Worm (Caenorhabditis elegans) whole organism, late embryonic: ENCODE measurements around the gene F13H10.3.
A peak's percentile ranks its signal among the peaks of the same experiment; 100 is the strongest.

Experiments used
- C08G9.2 ChIP-seq: sonication (generic microtip); optimal IDR thresholded peaks from 2 replicates; lab custom pipeline; 2016; ENCODE audit warnings: mild to moderate bottlenecking, missing genetic modification characterization, moderate library complexity, missing compliant biosample characterization
- F13H6.1 ChIP-seq: sonication (generic microtip); optimal IDR thresholded peaks from 2 replicates; lab custom pipeline; 2016; ENCODE audit warnings: missing genetic modification characterization, missing compliant biosample characterization
- K09A11.1 ChIP-seq: sonication (generic microtip); optimal IDR thresholded peaks from 2 replicates; lab custom pipeline; 2017; ENCODE audit warnings: antibody characterized with exemption, mild to moderate bottlenecking, missing genetic modification characterization, missing compliant biosample characterization; ENCODE audit not compliant: insufficient read depth
- T23F11.4 ChIP-seq: fragments of 200-800 bp; sonication (Bioruptor generic); optimal IDR thresholded peaks from 2 replicates; lab custom pipeline; 2018; ENCODE audit warnings: mild to moderate bottlenecking, missing genetic modification characterization, missing compliant biosample characterization
- Y22D7AL.16 ChIP-seq: sonication (generic microtip); optimal IDR thresholded peaks from 2 replicates; lab custom pipeline; 2016; ENCODE audit warnings: missing genetic modification characterization, missing compliant biosample characterization
- ama-1 ChIP-seq: fragments of 150-350 bp; optimal IDR thresholded peaks from 2 replicates; lab custom pipeline; 2014
- ceh-18 ChIP-seq: sonication (generic microtip); optimal IDR thresholded peaks from 2 replicates; lab custom pipeline; 2016; ENCODE audit warnings: missing genetic modification characterization, missing compliant biosample characterization
- ceh-19 ChIP-seq: fragments of 200-800 bp; sonication (Bioruptor generic); optimal IDR thresholded peaks from 2 replicates; lab custom pipeline; 2018; ENCODE audit warnings: mild to moderate bottlenecking, missing genetic modification characterization, missing compliant biosample characterization
- ceh-22 ChIP-seq: sonication (generic microtip); optimal IDR thresholded peaks from 2 replicates; lab custom pipeline; 2017; ENCODE audit warnings: missing biosample characterization, missing genetic modification characterization
- ceh-24 ChIP-seq: sonication (generic microtip); optimal IDR thresholded peaks from 2 replicates; lab custom pipeline; 2016; ENCODE audit warnings: mild to moderate bottlenecking, missing genetic modification characterization, missing compliant biosample characterization
- ceh-31 ChIP-seq: sonication (generic microtip); optimal IDR thresholded peaks from 2 replicates; lab custom pipeline; 2016; ENCODE audit warnings: missing genetic modification characterization, missing compliant biosample characterization
- ceh-34 ChIP-seq: sonication (generic microtip); optimal IDR thresholded peaks from 2 replicates; lab custom pipeline; 2016; ENCODE audit warnings: mild to moderate bottlenecking, missing genetic modification characterization, missing compliant biosample characterization
- ceh-45 ChIP-seq: fragments of 200-800 bp; sonication (Bioruptor generic); IDR thresholded peaks from 2 replicates; pipeline ENCODE4 v1.3.6; 2022; ENCODE audit warnings: missing genetic modification reagents, missing genetic modification characterization, missing compliant biosample characterization
- ceh-48 ChIP-seq: sonication (generic microtip); optimal IDR thresholded peaks from 2 replicates; lab custom pipeline; 2016; ENCODE audit warnings: missing genetic modification characterization, inconsistent platforms, missing compliant biosample characterization
- ceh-6 ChIP-seq: fragments of 200-800 bp; sonication (Bioruptor generic); optimal IDR thresholded peaks from 2 replicates; lab custom pipeline; 2018; ENCODE audit warnings: mild to moderate bottlenecking, missing genetic modification characterization, missing compliant biosample characterization
- ceh-9 ChIP-seq: sonication (generic microtip); optimal IDR thresholded peaks from 2 replicates; lab custom pipeline; 2016; ENCODE audit warnings: mild to moderate bottlenecking, missing genetic modification characterization, inconsistent platforms, missing compliant biosample characterization
- che-1 ChIP-seq: sonication (generic microtip); optimal IDR thresholded peaks from 2 replicates; lab custom pipeline; 2016; ENCODE audit warnings: mild to moderate bottlenecking, missing genetic modification characterization, missing compliant biosample characterization
- dmd-4 ChIP-seq: sonication (generic microtip); optimal IDR thresholded peaks from 2 replicates; lab custom pipeline; 2016; ENCODE audit warnings: borderline replicate concordance, missing genetic modification characterization, missing compliant biosample characterization
- dve-1 ChIP-seq: sonication (generic microtip); optimal IDR thresholded peaks from 2 replicates; lab custom pipeline; 2017; ENCODE audit warnings: antibody characterized with exemption, mild to moderate bottlenecking, missing genetic modification characterization, missing compliant biosample characterization
- elt-2 ChIP-seq: sonication (generic microtip); optimal IDR thresholded peaks from 2 replicates; lab custom pipeline; 2016; ENCODE audit warnings: missing genetic modification reagents, missing genetic modification characterization, missing compliant biosample characterization
- elt-4 ChIP-seq: sonication (generic microtip); optimal IDR thresholded peaks from 2 replicates; lab custom pipeline; 2016; ENCODE audit warnings: missing genetic modification characterization, missing compliant biosample characterization
- ets-4 ChIP-seq: sonication (generic microtip); optimal IDR thresholded peaks from 2 replicates; lab custom pipeline; 2016; ENCODE audit warnings: missing genetic modification characterization, missing compliant biosample characterization
- fax-1 ChIP-seq: sonication (generic microtip); optimal IDR thresholded peaks from 2 replicates; lab custom pipeline; 2016; ENCODE audit warnings: missing genotype, missing genetic modification characterization, missing compliant biosample characterization
- fkh-10 ChIP-seq: fragments of 150-350 bp; optimal IDR thresholded peaks from 2 replicates; lab custom pipeline; 2014; ENCODE audit warnings: missing biosample characterization, missing genetic modification reagents, missing genetic modification characterization
- fkh-6 ChIP-seq: sonication (generic microtip); optimal IDR thresholded peaks from 2 replicates; lab custom pipeline; 2016; ENCODE audit warnings: missing genetic modification characterization, missing compliant biosample characterization
- gmeb-2 ChIP-seq: sonication (generic microtip); optimal IDR thresholded peaks from 2 replicates; lab custom pipeline; 2016; ENCODE audit warnings: missing genetic modification characterization, inconsistent platforms, missing compliant biosample characterization
- hlh-13 ChIP-seq: fragments of 200-800 bp; sonication (Bioruptor generic); optimal IDR thresholded peaks from 2 replicates; lab custom pipeline; 2018; ENCODE audit warnings: mild to moderate bottlenecking, missing genetic modification characterization, missing compliant biosample characterization
- hlh-30 ChIP-seq: sonication (generic microtip); optimal IDR thresholded peaks from 2 replicates; lab custom pipeline; 2017; ENCODE audit warnings: antibody characterized with exemption, missing genetic modification characterization, missing compliant biosample characterization; ENCODE audit not compliant: insufficient read depth
- hlh-6 ChIP-seq: sonication (generic microtip); optimal IDR thresholded peaks from 2 replicates; lab custom pipeline; 2016; ENCODE audit warnings: missing genotype, missing genetic modification characterization, missing compliant biosample characterization
- lim-6 ChIP-seq: sonication (generic microtip); optimal IDR thresholded peaks from 2 replicates; lab custom pipeline; 2016; ENCODE audit warnings: missing genetic modification characterization, missing compliant biosample characterization
- mec-3 ChIP-seq: sonication (generic microtip); optimal IDR thresholded peaks from 2 replicates; lab custom pipeline; 2016; ENCODE audit warnings: borderline replicate concordance, missing genetic modification characterization, missing compliant biosample characterization
- nhr-11 ChIP-seq: fragments of 150-350 bp; optimal IDR thresholded peaks from 2 replicates; lab custom pipeline; 2014; ENCODE audit warnings: missing biosample characterization, missing genetic modification characterization
- nhr-232 ChIP-seq: sonication (generic microtip); optimal IDR thresholded peaks from 2 replicates; lab custom pipeline; 2016; ENCODE audit warnings: missing genetic modification characterization, missing compliant biosample characterization
- odd-2 ChIP-seq: sonication (generic microtip); optimal IDR thresholded peaks from 2 replicates; lab custom pipeline; 2017; ENCODE audit warnings: antibody characterized with exemption, mild to moderate bottlenecking, missing genetic modification characterization, missing compliant biosample characterization
- pat-9 ChIP-seq: fragments of 200-800 bp; sonication (Bioruptor generic); optimal IDR thresholded peaks from 2 replicates; lab custom pipeline; 2018; ENCODE audit warnings: mild to moderate bottlenecking, missing genetic modification characterization, moderate library complexity, missing compliant biosample characterization
- pax-1 ChIP-seq: fragments of 150-350 bp; optimal IDR thresholded peaks from 2 replicates; lab custom pipeline; 2014; ENCODE audit warnings: missing biosample characterization, missing genetic modification characterization
- pha-2 ChIP-seq: sonication (generic microtip); optimal IDR thresholded peaks from 2 replicates; lab custom pipeline; 2017; ENCODE audit warnings: mild to moderate bottlenecking, missing genetic modification characterization, missing compliant biosample characterization
- pha-4 ChIP-seq: fragments of 150-350 bp; optimal IDR thresholded peaks from 2 replicates; lab custom pipeline; 2018; ENCODE audit warnings: missing biosample characterization, missing genetic modification reagents, missing genetic modification characterization
- pqm-1 ChIP-seq: sonication (generic microtip); optimal IDR thresholded peaks from 2 replicates; lab custom pipeline; 2016; ENCODE audit warnings: missing genetic modification characterization, missing compliant biosample characterization
- pros-1 ChIP-seq: fragments of 150-350 bp; optimal IDR thresholded peaks from 2 replicates; lab custom pipeline; 2014; ENCODE audit warnings: missing biosample characterization, missing genetic modification reagents, missing genetic modification characterization
- rnt-1 ChIP-seq: sonication (generic microtip); optimal IDR thresholded peaks from 2 replicates; lab custom pipeline; 2016; ENCODE audit warnings: missing genetic modification characterization, missing compliant biosample characterization
- sdc-2 ChIP-seq: sonication (generic microtip); optimal IDR thresholded peaks from 2 replicates; lab custom pipeline; 2016; ENCODE audit warnings: missing genotype, missing genetic modification characterization, missing compliant biosample characterization
- sox-2 ChIP-seq: fragments of 200-800 bp; sonication (Bioruptor generic); IDR thresholded peaks from 2 replicates; pipeline ENCODE4 v1.3.6; 2022; ENCODE audit warnings: missing genetic modification reagents, missing genetic modification characterization, missing compliant biosample characterization
- sox-4 ChIP-seq: sonication (generic microtip); optimal IDR thresholded peaks from 2 replicates; lab custom pipeline; 2017; ENCODE audit warnings: mild to moderate bottlenecking, missing genetic modification characterization, inconsistent platforms, missing compliant biosample characterization
- tbx-2 ChIP-seq: sonication (generic microtip); optimal IDR thresholded peaks from 2 replicates; lab custom pipeline; 2016; ENCODE audit warnings: missing genetic modification characterization, missing compliant biosample characterization
- tbx-7 ChIP-seq: sonication (generic microtip); optimal IDR thresholded peaks from 2 replicates; lab custom pipeline; 2016; ENCODE audit warnings: missing genotype, missing genetic modification characterization, missing compliant biosample characterization
- ttx-3 ChIP-seq: sonication (generic microtip); optimal IDR thresholded peaks from 2 replicates; lab custom pipeline; 2016; ENCODE audit warnings: missing genetic modification reagents, missing genetic modification characterization, missing compliant biosample characterization
- unc-55 ChIP-seq: sonication (generic microtip); optimal IDR thresholded peaks from 2 replicates; lab custom pipeline; 2017; ENCODE audit warnings: missing biosample characterization, missing genetic modification reagents, missing genetic modification characterization
- ztf-16 ChIP-seq: sonication (generic microtip); optimal IDR thresholded peaks from 2 replicates; lab custom pipeline; 2017; ENCODE audit warnings: missing genetic modification characterization, missing compliant biosample characterization

The F13H10.3 gene

DNA sequence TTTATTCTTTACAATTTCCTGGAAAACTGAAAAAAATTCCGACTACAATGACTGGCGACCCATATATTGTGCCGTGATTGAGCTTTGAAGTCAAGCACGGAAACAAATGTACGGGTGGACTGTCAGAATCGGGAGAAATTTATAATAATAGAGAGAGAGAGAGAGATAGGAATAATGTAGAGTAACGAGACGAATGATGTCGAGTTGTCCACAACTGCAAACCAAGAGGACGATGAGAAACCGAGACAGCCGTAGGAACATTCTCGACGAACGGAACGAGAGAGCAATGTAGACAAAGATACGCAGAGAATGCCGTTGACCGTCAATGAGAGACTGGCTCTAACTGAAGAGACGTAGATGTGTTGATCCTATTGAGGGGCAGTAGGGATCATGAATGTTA, 11.8 kb upstream of the F13H10.3 start (continued):
- TF ChIP-seq T23F11.4 (GFP tag; lab: Kevin White, UChicago) (peak; percentile 11), ama-1 (peak; percentile 69), elt-2 (tag; lab: Kevin White, UChicago) (peak; percentile 21), sdc-2 (tag; lab: Kevin White, UChicago) (no peak), ceh-18 (tag; lab: Kevin White, UChicago) (no peak), Y22D7AL.16 (tag; lab: Kevin White, UChicago) (no peak), hlh-6 (tag; lab: Kevin White, UChicago) (no peak), ets-4 (peak; percentile 33), ceh-48 (no peak), dve-1 (tag; lab: Kevin White, UChicago) (peak; percentile 6), pha-2 (no peak), pros-1 (tag; lab: Kevin White, UChicago) (peak; percentile 77), fkh-10 (no peak), gmeb-2 (tag; lab: Kevin White, UChicago) (no peak), sox-4 (no peak), che-1 (tag; lab: Kevin White, UChicago) (no peak), pax-1 (tag; lab: Kevin White, UChicago) (peak; percentile 77), F13H6.1 (tag; lab: Kevin White, UChicago) (no peak), ceh-45 (GFP tag; lab: Robert Waterston, UW) (no peak), mec-3 (tag; lab: Kevin White, UChicago) (no peak), unc-55 (peak; percentile 92), pat-9 (tag; lab: Kevin White, UChicago) (no peak), ttx-3 (tag; lab: Kevin White, UChicago) (peak; percentile 20), ceh-9 (no peak), ceh-24 (no peak), nhr-232 (tag; lab: Kevin White, UChicago) (no peak), pha-4 (tag; lab: Kevin White, UChicago) (no peak), rnt-1 (tag; lab: Kevin White, UChicago) (peak; percentile 68), fkh-6 (tag; lab: Kevin White, UChicago) (no peak), tbx-7 (no peak), ceh-6 (no peak), ceh-34 (tag; lab: Kevin White, UChicago) (peak; percentile 51), ztf-16 (peak; percentile 30), ceh-22 (tag; lab: Kevin White, UChicago) (no peak)

DNA sequence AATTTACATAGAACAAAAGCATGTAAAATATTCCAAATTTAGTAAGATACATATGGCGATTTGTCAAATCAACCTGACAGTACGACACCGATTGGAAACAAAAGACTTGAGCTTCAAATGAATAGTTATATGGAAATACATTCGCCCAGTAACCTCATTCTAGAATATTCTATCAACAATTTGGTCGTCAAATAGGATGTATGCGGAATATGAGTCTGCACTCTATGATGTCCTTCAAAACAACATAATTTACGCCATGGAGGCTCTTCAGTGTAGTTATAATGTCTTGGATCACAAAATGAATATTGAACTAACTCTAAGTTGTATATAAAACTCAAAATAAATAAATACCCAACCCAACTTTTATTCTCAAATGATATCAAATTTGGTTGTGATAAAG, 10.9 kb upstream of the F13H10.3 start:
- TF ChIP-seq pha-2 (no peak), unc-55 (peak; percentile 6)

DNA sequence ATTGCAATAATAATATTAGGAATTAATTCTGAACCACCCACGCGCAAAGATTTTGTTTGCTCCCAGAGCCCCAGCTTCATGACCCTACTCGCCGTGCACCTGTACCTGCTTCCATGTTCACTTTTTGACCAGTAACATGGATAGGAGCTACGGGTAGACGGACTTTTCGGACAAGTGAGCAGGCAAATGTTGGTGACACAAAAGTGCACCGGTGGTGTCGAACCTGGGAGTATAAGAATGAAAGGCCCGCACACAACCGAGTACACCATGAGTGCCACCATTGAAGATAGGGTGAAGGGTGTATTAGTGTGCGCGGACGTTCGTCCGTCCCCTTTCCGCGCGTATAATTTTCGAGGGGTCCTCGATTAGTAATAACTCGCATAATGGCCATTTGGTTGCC, 10.2 kb upstream of the F13H10.3 start:
- TF ChIP-seq nhr-232 (tag; lab: Kevin White, UChicago) (peak; percentile 98), fkh-6 (tag; lab: Kevin White, UChicago) (peak; percentile 96), ceh-18 (tag; lab: Kevin White, UChicago) (peak; percentile 87), T23F11.4 (GFP tag; lab: Kevin White, UChicago) (peak; percentile 98), odd-2 (peak; percentile 84), pqm-1 (peak; percentile 77), K09A11.1 (tag; lab: Kevin White, UChicago) (peak; percentile 94), hlh-13 (peak; percentile 98), pha-4 (tag; lab: Kevin White, UChicago) (no peak), ceh-48 (peak; percentile 97), fax-1 (tag; lab: Kevin White, UChicago) (peak; percentile 99), C08G9.2 (tag; lab: Kevin White, UChicago) (peak; percentile 92), dmd-4 (peak; percentile 97), ztf-16 (peak; percentile 99), rnt-1 (tag; lab: Kevin White, UChicago) (peak; percentile 96), hlh-30 (tag; lab: Kevin White, UChicago) (peak; percentile 80), tbx-2 (tag; lab: Kevin White, UChicago) (peak; percentile 98), lim-6 (tag; lab: Kevin White, UChicago) (peak; percentile 83), pha-2 (peak; percentile 97), ceh-31 (tag; lab: Kevin White, UChicago) (peak; percentile 83), ceh-6 (peak; percentile 99), ceh-19 (GFP tag; lab: Kevin White, UChicago) (peak; percentile 98), elt-4 (tag; lab: Kevin White, UChicago) (peak; percentile 72), ceh-22 (tag; lab: Kevin White, UChicago) (peak; percentile 95), sox-2 (GFP tag; lab: Robert Waterston, UW) (peak; percentile 97), dve-1 (tag; lab: Kevin White, UChicago) (peak; percentile 59), nhr-11 (tag; lab: Kevin White, UChicago) (no peak), mec-3 (tag; lab: Kevin White, UChicago) (peak; percentile 92), sdc-2 (tag; lab: Kevin White, UChicago) (peak; percentile 91)
